Fruit fly (Drosophila melanogaster): Measurements from ENCODE around the gene CG13284.

The CG13284 gene

dm6 chr2L:16826872-16827506 lies 21.5 kb downstream of the CG13284 start, which contains the start of gene AspRS-m (continued):
- peak; percentile 52 for TF ChIP-seq CoRest (tag; optimal IDR thresholded peaks at IDR 0.05)
- TF ChIP-seq ato (GFP tag; IDR thresholded peaks at IDR 0.05; ENCODE audit: partially characterized antibody): peak; percentile 73
- TF ChIP-seq H2.0 (GFP tag; IDR thresholded peaks at IDR 0.05): peak; percentile 20; the same call in 1 of the 2 replicates
- TF ChIP-seq fd96Cb (tag; optimal IDR thresholded peaks at IDR 0.05): peak; percentile 5
- TF ChIP-seq CG13775 (GFP tag; optimal IDR thresholded peaks at IDR 0.05): peak; percentile 20
- TF ChIP-seq CG8478 (optimal IDR thresholded peaks at IDR 0.05): peak; percentile 79
- peak; percentile 10 for TF ChIP-seq CG17385 (GFP tag; optimal IDR thresholded peaks at IDR 0.05)
- TF ChIP-seq CG8290 (GFP tag; optimal IDR thresholded peaks at IDR 0.05): no peak
- TF ChIP-seq CG8290 (tag; optimal IDR thresholded peaks at IDR 0.05): no peak
- TF ChIP-seq Nf-YB (GFP tag; optimal IDR thresholded peaks at IDR 0.05): no peak
- no peak for TF ChIP-seq CG11456 (GFP tag; IDR thresholded peaks at IDR 0.05)
- 0 out of 2 replicates have a peak, but pooled peaks have one; percentile 56 for TF ChIP-seq rib (GFP tag; IDR thresholded peaks at IDR 0.05)
- no peak for TF ChIP-seq CG10654 (GFP tag; optimal IDR thresholded peaks at IDR 0.05)
- TF ChIP-seq CG6813 (GFP tag; optimal IDR thresholded peaks at IDR 0.05): no peak
- TF ChIP-seq row (GFP tag; IDR thresholded peaks at IDR 0.05): peak; percentile 85
- no peak for TF ChIP-seq CG7786 (GFP tag; optimal IDR thresholded peaks at IDR 0.05)
- no peak for TF ChIP-seq CG18011 (GFP tag; optimal IDR thresholded peaks at IDR 0.05)
- TF ChIP-seq maf-S (GFP tag; optimal IDR thresholded peaks at IDR 0.05): no peak
- peak; percentile 15 for TF ChIP-seq Dp (GFP tag; optimal IDR thresholded peaks at IDR 0.05)
- TF ChIP-seq CG10543 (GFP tag; optimal IDR thresholded peaks at IDR 0.05): no peak
- TF ChIP-seq kni (GFP tag; optimal IDR thresholded peaks at IDR 0.05): no peak
- TF ChIP-seq CG7271 (tag; optimal IDR thresholded peaks at IDR 0.05): no peak
- TF ChIP-seq CG15479 (GFP tag; optimal IDR thresholded peaks at IDR 0.05): peak; percentile 16
- TF ChIP-seq CG9727 (GFP tag; optimal IDR thresholded peaks at IDR 0.05): peak; percentile 13
- TF ChIP-seq HmgZ (tag; optimal IDR thresholded peaks at IDR 0.05): peak; percentile 15
- TF ChIP-seq phol (tag; optimal IDR thresholded peaks at IDR 0.05): no peak
- TF ChIP-seq CG2120 (GFP tag; optimal IDR thresholded peaks at IDR 0.05): peak; percentile 31
- no peak for TF ChIP-seq CG3407 (GFP tag; optimal IDR thresholded peaks at IDR 0.05)
- TF ChIP-seq pan (optimal IDR thresholded peaks at IDR 0.05): no peak
- TF ChIP-seq pan (GFP tag; optimal IDR thresholded peaks at IDR 0.05 in 1 of 2, IDR thresholded peaks at IDR 0.05 in 1 of 2): no peak
- no peak for TF ChIP-seq prd (optimal IDR thresholded peaks at IDR 0.05)
- 0 out of 3 replicates have a peak, but pooled peaks have one; percentile 18 for TF ChIP-seq prd (GFP tag; IDR thresholded peaks at IDR 0.05)
- TF ChIP-seq sug (tag; optimal IDR thresholded peaks at IDR 0.05): no peak
- no peak for TF ChIP-seq CG1233 (GFP tag; optimal IDR thresholded peaks at IDR 0.05)
- peak in 1 of 2 experiments; percentile 25 for TF ChIP-seq Pdp1 (GFP tag; optimal IDR thresholded peaks at IDR 0.05)
- no peak for TF ChIP-seq CG15269 (tag; optimal IDR thresholded peaks at IDR 0.05)
- TF ChIP-seq Meics (GFP tag; optimal IDR thresholded peaks at IDR 0.05): peak; percentile 16
- peak; percentile 43; the same call in 1 of the 2 replicates for TF ChIP-seq E2f2 (GFP tag; IDR thresholded peaks at IDR 0.05)
- no peak for TF ChIP-seq Usf (GFP tag; optimal IDR thresholded peaks at IDR 0.05)
- TF ChIP-seq CG9932 (GFP tag; IDR thresholded peaks at IDR 0.05): peak; percentile 81
- no peak for TF ChIP-seq CG6175 (GFP tag; IDR thresholded peaks at IDR 0.05)
- TF ChIP-seq CG9437 (GFP tag; optimal IDR thresholded peaks at IDR 0.05): no peak
- peak; percentile 24 for TF ChIP-seq Hsf (GFP tag; optimal IDR thresholded peaks at IDR 0.05)
- peak; percentile 89 for TF ChIP-seq bbx (GFP tag; IDR thresholded peaks at IDR 0.05; ENCODE audit: partially characterized antibody)
- no peak for TF ChIP-seq B-H1 (GFP tag; IDR thresholded peaks at IDR 0.05)
- no peak for TF ChIP-seq wdn (GFP tag; IDR thresholded peaks at IDR 0.05)
- no peak for TF ChIP-seq bsh (GFP tag; optimal IDR thresholded peaks at IDR 0.05)
- no peak for TF ChIP-seq fru (optimal IDR thresholded peaks at IDR 0.05)
- no peak for TF ChIP-seq CG8924 (tag; optimal IDR thresholded peaks at IDR 0.05)
- no peak for TF ChIP-seq CG30431 (GFP tag; optimal IDR thresholded peaks at IDR 0.05)
- TF ChIP-seq nau (GFP tag; optimal IDR thresholded peaks at IDR 0.05): no peak
